Worm (Caenorhabditis elegans) whole organism, L4/young adult: ENCODE measurements around the gene C47E12.11.

ENCODE experiments used
- W03F9.2 ChIP-seq: fragments of 150-350 bp; optimal IDR thresholded peaks from 2 replicates; lab custom pipeline; 2014; ENCODE audit warnings: missing biosample characterization, missing genetic modification characterization
- him-1 ChIP-seq: sonication (generic microtip); optimal IDR thresholded peaks from 2 replicates; lab custom pipeline; 2016; ENCODE audit warnings: missing genotype, missing genetic modification reagents, missing genetic modification characterization, missing compliant biosample characterization

ce11 chrIV:9977602-9978172 is 8.5 kb downstream of the C47E12.11 start, which contains the start of gene dhp-2:
- TF ChIP-seq W03F9.2 (tag; lab: Kevin White, UChicago) = no peak
- no peak for TF ChIP-seq him-1 (tag; lab: Kevin White, UChicago)
